Worm (Caenorhabditis elegans) whole organism, L4 larva: ENCODE results near the gene sun-1.
"Not testable (repeated sequence)": the region's sequence is repeated elsewhere in the genome, so short reads cannot be mapped to it uniquely, and the experiment has no call there.

Experiments
- F37D6.2 ChIP-seq: sonication (generic microtip); optimal IDR thresholded peaks from 2 replicates; lab custom pipeline; 2016; ENCODE audit warnings: mild to moderate bottlenecking, missing genetic modification characterization, missing compliant biosample characterization
- T26A8.4 ChIP-seq: fragments of 200-800 bp; sonication (Bioruptor generic); IDR thresholded peaks from 2 replicates; pipeline ENCODE4 v1.3.6; 2022; ENCODE audit warnings: missing genetic modification characterization, missing compliant biosample characterization
- Y5F2A.4 ChIP-seq: fragments of 200-800 bp; sonication (Bioruptor generic); optimal IDR thresholded peaks from 2 replicates; lab custom pipeline; 2018; ENCODE audit warnings: mild to moderate bottlenecking, missing genetic modification characterization, missing compliant biosample characterization
- Y75B8A.6 ChIP-seq: fragments of 200-800 bp; sonication (Bioruptor generic); IDR thresholded peaks from 2 replicates; pipeline ENCODE4 v1.3.6; 2022; ENCODE audit warnings: missing genetic modification reagents, missing genetic modification characterization, missing compliant biosample characterization
- ZK337.2 ChIP-seq: fragments of 200-800 bp; sonication (Bioruptor generic); IDR thresholded peaks from 2 replicates; pipeline ENCODE4 v1.3.6; 2022; ENCODE audit warnings: missing genetic modification reagents, missing genetic modification characterization, missing compliant biosample characterization
- ama-1 ChIP-seq: fragments of 150-350 bp; optimal IDR thresholded peaks from 2 replicates; lab custom pipeline; 2014; ENCODE audit warnings: inconsistent platforms, mixed read lengths
- ceh-28 ChIP-seq: fragments of 150-350 bp; optimal IDR thresholded peaks from 2 replicates; lab custom pipeline; 2014; ENCODE audit warnings: missing biosample characterization, missing genetic modification reagents, missing genetic modification characterization
- ceh-32 ChIP-seq: sonication (generic microtip); optimal IDR thresholded peaks from 2 replicates; lab custom pipeline; 2016; ENCODE audit warnings: mild to moderate bottlenecking, missing genetic modification characterization, missing compliant biosample characterization; ENCODE audit not compliant: poor library complexity
- ceh-44 ChIP-seq: fragments of 200-800 bp; sonication (Bioruptor generic); IDR thresholded peaks from 2 replicates; pipeline ENCODE4 v1.3.6; 2022; ENCODE audit warnings: missing genetic modification reagents, missing genetic modification characterization, missing compliant biosample characterization
- cey-2 ChIP-seq: sonication (generic microtip); optimal IDR thresholded peaks from 3 replicates; lab custom pipeline; 2017; ENCODE audit warnings: missing genetic modification characterization, mild to moderate bottlenecking, missing compliant biosample characterization, antibody characterized with exemption, borderline replicate concordance; ENCODE audit not compliant: insufficient read depth
- ctbp-1 ChIP-seq: fragments of 200-800 bp; sonication (Bioruptor generic); IDR thresholded peaks from 2 replicates; pipeline ENCODE4 v1.3.6; 2022; ENCODE audit warnings: missing genetic modification reagents, missing genetic modification characterization, missing compliant biosample characterization
- duxl-1 ChIP-seq: sonication (generic microtip); optimal IDR thresholded peaks from 2 replicates; lab custom pipeline; 2016; ENCODE audit warnings: mild to moderate bottlenecking, missing genetic modification characterization, moderate library complexity, missing compliant biosample characterization; ENCODE audit not compliant: poor library complexity
- egl-43 ChIP-seq: fragments of 200-800 bp; sonication (Bioruptor generic); IDR thresholded peaks from 2 replicates; pipeline ENCODE4 v1.3.6; 2022; ENCODE audit warnings: missing genetic modification reagents, missing genetic modification characterization, missing compliant biosample characterization
- fkh-10 ChIP-seq: fragments of 150-350 bp; optimal IDR thresholded peaks from 2 replicates; lab custom pipeline; 2014; ENCODE audit warnings: missing biosample characterization, missing genetic modification reagents, missing genetic modification characterization
- gei-8 ChIP-seq: fragments of 200-800 bp; sonication (Bioruptor generic); optimal IDR thresholded peaks from 2 replicates; lab custom pipeline; 2018; ENCODE audit warnings: mild to moderate bottlenecking, missing genetic modification characterization, missing compliant biosample characterization
- hlh-30 ChIP-seq: sonication (generic microtip); optimal IDR thresholded peaks from 2 replicates; lab custom pipeline; 2017; ENCODE audit warnings: antibody characterized with exemption, mild to moderate bottlenecking, missing genetic modification characterization, missing compliant biosample characterization; ENCODE audit not compliant: insufficient read depth
- lin-1 ChIP-seq: fragments of 200-800 bp; sonication (Bioruptor generic); IDR thresholded peaks from 2 replicates; pipeline ENCODE4 v1.3.6; 2022; ENCODE audit warnings: missing genetic modification reagents, missing genetic modification characterization, missing compliant biosample characterization
- lin-15B ChIP-seq: fragments of 150-350 bp; sonication (generic microtip); optimal IDR thresholded peaks from 3 replicates; lab custom pipeline; 2014; ENCODE audit warnings: missing biosample characterization, missing genetic modification characterization
- lin-29 ChIP-seq: fragments of 200-800 bp; sonication (Bioruptor generic); IDR thresholded peaks from 2 replicates; pipeline ENCODE4 v1.3.6; 2022; ENCODE audit warnings: missing genetic modification reagents, missing genetic modification characterization, missing compliant biosample characterization
- lin-38 ChIP-seq: fragments of 200-800 bp; sonication (Bioruptor generic); IDR thresholded peaks from 2 replicates; pipeline ENCODE4 v1.3.6; 2022; ENCODE audit warnings: missing genetic modification reagents, missing genetic modification characterization, missing compliant biosample characterization
- lin-39 ChIP-seq: fragments of 150-350 bp; optimal IDR thresholded peaks from 2 replicates; lab custom pipeline; 2014; ENCODE audit warnings: missing biosample characterization, missing genetic modification reagents, missing genetic modification characterization
- lsy-2 ChIP-seq, 2 experiments: fragments of 150-350 bp in 1 of 2; sonication (generic microtip) in 1 of 2; optimal IDR thresholded peaks; 2 replicates each; lab custom pipeline; 2014 to 2017; ENCODE audit warnings: missing biosample characterization in 2 of 2, missing genetic modification characterization in 2 of 2
- madf-5 ChIP-seq, 2 experiments: fragments of 200-800 bp; sonication (Bioruptor generic); IDR thresholded peaks; 2 replicates each; pipeline ENCODE4 v1.3.6; 2022; ENCODE audit warnings: missing compliant biosample characterization in 2 of 2, missing genetic modification characterization in 2 of 2
- madf-9 ChIP-seq: fragments of 200-800 bp; sonication (Bioruptor generic); conservative IDR thresholded peaks from 2 replicates; pipeline ENCODE4 v1.3.6; 2022; ENCODE audit warnings: missing genetic modification reagents, missing genetic modification characterization, missing compliant biosample characterization
- mdl-1 ChIP-seq, 2 experiments: fragments of 150-350 bp in 1 of 2; sonication (generic microtip) in 1 of 2; optimal IDR thresholded peaks; 2 replicates each; lab custom pipeline; 2014 to 2017; ENCODE audit warnings: missing biosample characterization in 2 of 2, missing genetic modification characterization in 2 of 2
- mdt-29 ChIP-seq: fragments of 200-800 bp; sonication (Bioruptor generic); IDR thresholded peaks from 2 replicates; pipeline ENCODE4 v1.3.6; 2022; ENCODE audit warnings: missing genetic modification reagents, missing genetic modification characterization, missing compliant biosample characterization
- mep-1 ChIP-seq: fragments of 150-350 bp; sonication (generic microtip); optimal IDR thresholded peaks from 3 replicates; lab custom pipeline; 2014; ENCODE audit warnings: missing biosample characterization, missing genetic modification characterization
- nhr-10 ChIP-seq: fragments of 150-350 bp; optimal IDR thresholded peaks from 2 replicates; lab custom pipeline; 2014; ENCODE audit warnings: missing biosample characterization, missing genetic modification characterization
- nhr-25 ChIP-seq: sonication (generic microtip); optimal IDR thresholded peaks from 2 replicates; lab custom pipeline; 2017; ENCODE audit warnings: missing genetic modification characterization, mild to moderate bottlenecking, missing compliant biosample characterization, antibody characterized with exemption, moderate library complexity, borderline replicate concordance; ENCODE audit not compliant: insufficient read depth
- nhr-77 ChIP-seq: fragments of 150-350 bp; optimal IDR thresholded peaks from 2 replicates; lab custom pipeline; 2014; ENCODE audit warnings: missing biosample characterization, missing genetic modification characterization
- pha-4 ChIP-seq, 2 experiments: fragments of 150-350 bp in 1 of 2; fragments of 200-800 bp in 1 of 2; sonication (Bioruptor generic) in 1 of 2; IDR thresholded peaks in 1 of 2; optimal IDR thresholded peaks in 1 of 2; 2 replicates each; pipeline versions ENCODE4 v1.3.6 to Lab custom; 2014 to 2022; ENCODE audit warnings: missing genetic modification characterization in 2 of 2, missing genetic modification reagents in 2 of 2, missing biosample characterization in 1 of 2, missing compliant biosample characterization in 1 of 2
- saeg-2 ChIP-seq: fragments of 200-800 bp; sonication (Bioruptor generic); IDR thresholded peaks from 2 replicates; pipeline ENCODE4 v1.3.6; 2022; ENCODE audit warnings: missing genetic modification reagents, missing genetic modification characterization, missing compliant biosample characterization
- set-16 ChIP-seq: fragments of 200-800 bp; sonication (Bioruptor generic); IDR thresholded peaks from 2 replicates; pipeline ENCODE4 v1.3.6; 2022; ENCODE audit warnings: missing genetic modification reagents, missing genetic modification characterization, missing compliant biosample characterization
- skn-1 ChIP-seq: fragments of 150-350 bp; optimal IDR thresholded peaks from 2 replicates; lab custom pipeline; 2014; ENCODE audit warnings: missing biosample characterization, missing genetic modification characterization
- snpc-1.2 ChIP-seq: fragments of 200-800 bp; sonication (Bioruptor generic); IDR thresholded peaks from 2 replicates; pipeline ENCODE4 v1.3.6; 2022; ENCODE audit warnings: missing genetic modification reagents, missing genetic modification characterization, missing compliant biosample characterization
- spr-3 ChIP-seq: fragments of 200-800 bp; sonication (Bioruptor generic); optimal IDR thresholded peaks from 2 replicates; lab custom pipeline; 2018; ENCODE audit warnings: mild to moderate bottlenecking, missing genetic modification characterization, missing compliant biosample characterization
- tra-1 ChIP-seq: fragments of 200-800 bp; sonication (Bioruptor generic); IDR thresholded peaks from 2 replicates; pipeline ENCODE4 v1.3.6; 2022; ENCODE audit warnings: missing genetic modification reagents, missing genetic modification characterization, missing compliant biosample characterization
- unc-62 ChIP-seq, 3 experiments: fragments of 150-350 bp in 1 of 3; sonication (generic microtip); optimal IDR thresholded peaks in 2 of 3; peaks in 1 of 3; 1 replicate in 1 of 3; 2 replicates in 2 of 3; lab custom pipeline; 2014 to 2017; ENCODE audit warnings: missing biosample characterization in 3 of 3, missing genetic modification characterization in 3 of 3, missing genetic modification reagents in 3 of 3, missing genotype in 1 of 3
- zag-1 ChIP-seq: fragments of 150-350 bp; optimal IDR thresholded peaks from 2 replicates; lab custom pipeline; 2014; ENCODE audit warnings: missing biosample characterization, missing genetic modification characterization
- zfp-3 ChIP-seq: fragments of 200-800 bp; sonication (Bioruptor generic); conservative IDR thresholded peaks from 2 replicates; pipeline ENCODE4 v1.3.6; 2022; ENCODE audit warnings: missing genetic modification reagents, missing genetic modification characterization, missing compliant biosample characterization
- zip-11 ChIP-seq: fragments of 200-800 bp; sonication (Bioruptor generic); IDR thresholded peaks from 2 replicates; pipeline ENCODE4 v1.3.6; 2022; ENCODE audit warnings: missing genetic modification characterization, missing compliant biosample characterization

The sun-1 gene

DNA sequence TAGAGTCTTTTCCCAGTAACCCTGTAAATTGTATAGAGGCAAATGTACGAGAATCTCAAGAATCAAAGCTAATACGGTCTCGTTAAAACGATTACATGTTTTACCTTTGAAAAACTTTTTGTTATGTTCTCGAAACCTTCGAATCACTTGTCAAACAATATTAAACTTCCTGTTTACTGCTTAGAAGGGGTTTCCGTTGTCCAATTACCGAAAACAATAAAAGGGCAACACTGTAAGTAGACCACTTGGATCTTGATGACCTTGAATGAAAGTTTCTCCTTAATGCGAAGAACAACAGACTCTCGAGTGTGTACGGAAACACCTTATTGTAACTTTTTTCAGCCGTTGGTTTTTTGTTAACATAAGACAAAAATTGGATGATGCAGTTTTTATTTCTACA, 7.3 kb upstream of the sun-1 start (continued):
- TF ChIP-seq ceh-32 (tag; lab: Kevin White, UChicago) = no peak
- TF ChIP-seq nhr-25 (tag; lab: Kevin White, UChicago) = no peak
- peak in 1 of 2 experiments; percentile 48 for TF ChIP-seq lsy-2 (tag; optimal IDR thresholded peaks at IDR 0.05; lab: Kevin White, UChicago)
- no peak for TF ChIP-seq madf-9 (GFP tag; lab: Robert Waterston, UW)
- TF ChIP-seq ctbp-1 (GFP tag; lab: Robert Waterston, UW) = no peak
- TF ChIP-seq mep-1 (tag; lab: Kevin White, UChicago) = peak; percentile 10
- TF ChIP-seq nhr-77 (tag; lab: Kevin White, UChicago) = no peak
- no peak for TF ChIP-seq lin-38 (GFP tag; lab: Robert Waterston, UW)
- TF ChIP-seq ama-1 (lab: Kevin White, UChicago) = peak; percentile 68
- no peak for TF ChIP-seq Y5F2A.4
- no peak for TF ChIP-seq mdt-29 (GFP tag; lab: Robert Waterston, UW)
- TF ChIP-seq lin-15B = no peak
- TF ChIP-seq zag-1 (tag; lab: Kevin White, UChicago) = no peak
- TF ChIP-seq hlh-30 = no peak
- TF ChIP-seq unc-62 (GFP tag; optimal IDR thresholded peaks at IDR 0.05 in 1 of 2; lab: Kevin White, UChicago) = peak in 1 of 2 experiments; percentile 83
- TF ChIP-seq unc-62 (tag; optimal IDR thresholded peaks at IDR 0.05; lab: Kevin White, UChicago) = peak; percentile 24
- no peak for TF ChIP-seq spr-3 (GFP tag; lab: Kevin White, UChicago)
- TF ChIP-seq skn-1 (tag; lab: Kevin White, UChicago) = no peak
- no peak for TF ChIP-seq zip-11 (GFP tag; lab: Robert Waterston, UW)
- no peak for TF ChIP-seq tra-1 (GFP tag; lab: Robert Waterston, UW)
- no peak for TF ChIP-seq F37D6.2
- TF ChIP-seq lin-39 (tag; lab: Kevin White, UChicago) = no peak
- TF ChIP-seq ceh-28 = no peak
- TF ChIP-seq duxl-1 (tag; lab: Kevin White, UChicago) = no peak
- TF ChIP-seq snpc-1.2 = no peak
- TF ChIP-seq Y75B8A.6 (GFP tag; lab: Robert Waterston, UW) = no peak

DNA sequence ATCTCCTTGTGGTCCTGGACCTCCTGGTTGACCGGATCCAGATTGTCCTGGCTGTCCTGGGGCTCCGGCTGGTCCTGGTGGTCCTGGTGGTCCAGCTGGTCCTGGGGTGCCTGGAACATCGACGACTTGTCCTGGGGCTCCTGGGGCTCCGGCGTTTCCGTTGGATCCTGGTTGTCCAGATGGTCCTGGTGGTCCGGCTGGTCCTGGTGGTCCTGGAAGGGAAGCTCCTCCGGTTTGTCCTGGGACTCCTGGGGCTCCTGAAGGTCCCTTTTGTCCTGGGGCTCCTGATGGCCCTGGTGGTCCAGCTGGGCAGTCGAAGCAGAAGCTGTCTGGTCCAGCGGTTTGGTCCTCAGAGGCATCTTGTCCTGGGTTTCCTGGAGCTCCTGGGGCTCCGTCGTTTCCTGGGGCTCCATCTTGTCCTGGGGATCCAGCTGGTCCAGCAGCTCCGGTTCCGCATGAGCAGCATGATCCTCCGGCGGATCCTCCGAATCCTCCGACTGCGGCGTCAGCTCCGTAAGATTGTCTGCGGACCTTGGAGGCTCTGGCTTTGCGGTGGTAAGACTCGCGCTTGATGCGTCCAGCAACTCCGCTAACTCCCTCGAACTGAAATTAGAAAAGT, 5.2 kb upstream of the sun-1 start:
- 0 out of 2 replicates have a peak, but pooled peaks have one; percentile 5 for TF ChIP-seq ceh-44 (GFP tag; lab: Robert Waterston, UW)
- 0 out of 4 replicates have a peak, but pooled peaks of 1 of the 2 experiments have one; percentile 45 for TF ChIP-seq madf-5 (GFP tag; IDR thresholded peaks at IDR 0.05; lab: Robert Waterston, UW)
- TF ChIP-seq egl-43 (GFP tag; lab: Robert Waterston, UW) = peak; percentile 15; the same call in 1 of the 2 replicates
- peak; percentile 34; the same call in 1 of the 2 replicates for TF ChIP-seq pha-4 (GFP tag; IDR thresholded peaks at IDR 0.05; lab: Robert Waterston, UW)
- not testable (repeated sequence) for TF ChIP-seq pha-4 (tag; optimal IDR thresholded peaks at IDR 0.05; lab: Kevin White, UChicago)
- peak; percentile 98 for TF ChIP-seq set-16

DNA sequence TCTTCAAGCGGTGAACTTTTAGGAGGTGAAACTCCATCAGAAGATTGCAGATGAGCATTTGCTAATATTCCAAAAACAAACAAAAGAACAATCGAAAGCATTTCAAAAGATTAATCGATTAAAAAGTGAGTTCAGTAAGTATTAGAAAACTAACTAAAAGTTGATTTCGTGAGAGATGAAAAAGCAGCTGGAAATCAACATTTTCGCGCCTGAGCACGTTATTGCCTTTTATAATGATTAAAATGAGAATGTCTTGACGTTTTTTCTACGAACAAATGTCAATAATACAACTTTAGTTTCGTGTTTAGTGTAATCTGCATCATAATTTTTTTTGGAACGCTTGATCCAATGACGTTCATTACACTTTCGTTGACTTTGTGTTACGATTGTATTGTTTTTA, 4.5 kb upstream of the sun-1 start, which contains the start of gene F57B1.9:
Gene F57B1.9, minus strand, starts transcription at position 101 of the 400 bp plus-strand sequence.
- TF ChIP-seq T26A8.4 (GFP tag; lab: Robert Waterston, UW) (peak; percentile 19; the same call in 1 of the 2 replicates), ama-1 (lab: Kevin White, UChicago) (no peak), lin-29 (GFP tag; lab: Robert Waterston, UW) (no peak), cey-2 (tag; lab: Kevin White, UChicago) (no peak), skn-1 (tag; lab: Kevin White, UChicago) (no peak), mdl-1 (tag; optimal IDR thresholded peaks at IDR 0.05; lab: Kevin White, UChicago) (no peak), nhr-10 (peak; percentile 28), fkh-10 (no peak), gei-8 (GFP tag; lab: Kevin White, UChicago) (no peak), saeg-2 (GFP tag; lab: Robert Waterston, UW) (no peak), set-16 (no peak), lin-1 (GFP tag; lab: Robert Waterston, UW) (no peak), ZK337.2 (no peak), zfp-3 (GFP tag; lab: Robert Waterston, UW) (no peak), lin-39 (tag; lab: Kevin White, UChicago) (no peak)
